Worm (Caenorhabditis elegans) whole organism, L1 larva: Measurements from ENCODE around the gene ZK1290.7.

Experiments used
- egl-27 ChIP-seq, 2 experiments: fragments of 150-350 bp in 1 of 2; sonication (generic microtip); optimal IDR thresholded peaks; 3 replicates each; lab custom pipeline; 2017 to 2018; ENCODE audit warnings: missing biosample characterization in 2 of 2, missing genetic modification characterization in 2 of 2, missing genetic modification reagents in 2 of 2
- elt-3 ChIP-seq, 6 experiments: fragments of 150-350 bp in 1 of 6; sonication (generic microtip); optimal IDR thresholded peaks; 2 replicates each; lab custom pipeline; 2017 to 2018; ENCODE audit warnings: missing biosample characterization in 6 of 6, missing genetic modification characterization in 6 of 6, inconsistent platforms in 1 of 6
- lir-3 ChIP-seq: sonication (generic microtip); optimal IDR thresholded peaks from 2 replicates; lab custom pipeline; 2016; ENCODE audit warnings: mild to moderate bottlenecking, missing genetic modification characterization, moderate library complexity, missing compliant biosample characterization; ENCODE audit not compliant: poor library complexity
- lsy-2 ChIP-seq, 2 experiments: fragments of 150-350 bp; optimal IDR thresholded peaks; 2 replicates each; lab custom pipeline; 2014; ENCODE audit warnings: missing biosample characterization in 2 of 2, missing genetic modification characterization in 2 of 2
- nhr-11 ChIP-seq: fragments of 150-350 bp; optimal IDR thresholded peaks from 2 replicates; lab custom pipeline; 2014; ENCODE audit warnings: missing biosample characterization, missing genetic modification characterization
- nhr-12 ChIP-seq: sonication (generic microtip); optimal IDR thresholded peaks from 2 replicates; lab custom pipeline; 2017; ENCODE audit warnings: missing biosample characterization, missing genetic modification characterization
- nhr-84 ChIP-seq: sonication (generic microtip); optimal IDR thresholded peaks from 2 replicates; lab custom pipeline; 2017; ENCODE audit warnings: missing biosample characterization, missing genetic modification characterization
- tbx-2 ChIP-seq: sonication (generic microtip); optimal IDR thresholded peaks from 2 replicates; lab custom pipeline; 2016; ENCODE audit warnings: missing genetic modification characterization, missing compliant biosample characterization
- unc-130 ChIP-seq: fragments of 150-350 bp; optimal IDR thresholded peaks from 2 replicates; lab custom pipeline; 2017; ENCODE audit warnings: missing biosample characterization, missing genetic modification characterization, inconsistent platforms
- zag-1 ChIP-seq: fragments of 150-350 bp; optimal IDR thresholded peaks from 2 replicates; lab custom pipeline; 2014; ENCODE audit warnings: missing biosample characterization, missing genetic modification characterization

DNA sequence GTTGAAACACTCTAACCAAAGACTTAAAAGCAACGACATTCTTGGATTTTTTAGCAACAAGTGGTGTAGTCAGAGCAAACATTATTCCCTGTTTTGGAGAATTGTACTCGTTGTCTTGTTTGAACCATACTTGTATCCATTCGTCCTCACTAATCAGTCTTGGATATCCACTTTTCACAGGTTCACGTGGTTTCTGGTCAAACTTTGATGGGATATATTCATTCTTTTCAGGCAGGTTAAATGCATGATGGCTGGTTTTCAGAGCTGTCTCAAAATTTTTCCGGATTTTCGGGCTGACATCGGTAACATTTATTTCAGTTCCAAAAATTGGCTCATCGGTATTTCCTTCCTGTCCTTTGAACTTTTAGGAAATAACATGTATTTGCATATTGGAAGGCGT lies 3.9 kb downstream of the ZK1290.7 start:
- no peak for TF ChIP-seq zag-1
- TF ChIP-seq tbx-2 (tag; lab: Kevin White, UChicago), result no peak
- TF ChIP-seq unc-130 (tag; lab: Kevin White, UChicago), result no peak
- TF ChIP-seq nhr-12 (tag; lab: Kevin White, UChicago), result no peak
- no peak for TF ChIP-seq elt-3 (tag; optimal IDR thresholded peaks at IDR 0.05; lab: Kevin White, UChicago)
- TF ChIP-seq egl-27 (tag; optimal IDR thresholded peaks at IDR 0.05; lab: Kevin White, UChicago), result no peak
- TF ChIP-seq lir-3 (tag; lab: Kevin White, UChicago), result no peak
- no peak for TF ChIP-seq nhr-84
- TF ChIP-seq nhr-11 (tag; lab: Kevin White, UChicago), result no peak
- TF ChIP-seq lsy-2 (tag; optimal IDR thresholded peaks at IDR 0.05; lab: Kevin White, UChicago), result no peak
